Worm (Caenorhabditis elegans) whole organism, dauer: ENCODE results near the gene psme-3.

Experiments used
- unc-62 ChIP-seq: sonication (generic microtip); optimal IDR thresholded peaks from 2 replicates; lab custom pipeline; 2017; ENCODE audit warnings: missing biosample characterization, missing genetic modification reagents, missing genetic modification characterization

psme-3 gene

ce11 chrIII:11567837-11568236 lies at the start of gene psme-3:
psme-3 (plus strand) TSS chrIII:11568137.
- no peak for TF ChIP-seq unc-62 (GFP tag; lab: Kevin White, UChicago)

DNA sequence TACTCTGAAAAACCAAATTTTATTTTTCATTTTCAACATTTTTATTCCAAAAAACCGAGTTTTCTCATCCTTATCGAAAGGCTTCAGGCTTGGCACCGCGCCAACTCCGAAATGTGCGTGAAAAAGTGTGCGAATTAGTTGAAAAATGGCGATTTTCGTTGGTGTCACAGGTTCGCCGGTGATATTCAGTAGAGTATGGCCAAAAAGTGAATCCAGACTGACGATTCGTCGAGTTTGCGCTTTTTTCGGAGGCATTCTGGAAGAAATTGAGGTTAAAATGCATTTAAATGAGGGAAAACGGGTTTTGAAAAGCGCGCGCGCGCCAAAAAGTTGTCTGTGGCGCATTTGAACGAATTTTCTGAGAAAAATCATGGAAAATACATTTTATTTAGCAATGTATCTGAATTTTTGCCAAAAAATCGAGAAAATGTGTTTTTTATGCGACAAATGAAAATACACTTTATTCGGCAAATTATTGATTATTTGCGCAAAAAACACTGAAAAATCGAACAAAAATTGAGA lies 44.4 kb upstream of the psme-3 start, which contains the start of the genes Y66D12A.16 and such-1:
TSS of gene Y66D12A.16 (plus strand) at position 51 of the 522 bp plus-strand sequence.
TSS of gene such-1 (minus strand) at position 256 of the 522 bp plus-strand sequence.
- TF ChIP-seq unc-62 (GFP tag; lab: Kevin White, UChicago) = no peak

ce11 chrIII:11524073-11524472 lies 43.9 kb upstream of the psme-3 start:
- TF ChIP-seq unc-62 (GFP tag; lab: Kevin White, UChicago) = no peak

DNA sequence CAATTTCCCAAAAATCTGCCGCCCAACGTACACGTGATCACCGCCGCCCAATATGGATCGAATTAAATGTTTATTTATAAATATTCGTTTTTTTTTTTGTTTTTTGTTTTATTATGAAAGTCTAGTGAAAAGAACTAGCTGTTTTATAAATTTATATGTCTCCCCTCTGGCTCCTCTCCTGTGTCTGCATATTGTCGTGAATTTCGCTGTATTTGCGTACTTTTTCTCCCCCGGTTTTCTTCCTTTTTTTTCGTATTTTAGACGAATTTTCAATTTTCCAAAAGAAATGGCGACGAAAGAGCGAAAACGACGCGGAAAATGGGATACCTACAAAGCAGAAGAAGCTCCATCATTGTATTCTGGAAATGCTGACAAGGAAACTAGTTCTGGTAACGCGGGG lies 41.5 kb upstream of the psme-3 start, which contains the start of gene xpb-1:
TSS of gene xpb-1 (plus strand) at position 262 of the 400 bp plus-strand sequence.
- TF ChIP-seq unc-62 (GFP tag; lab: Kevin White, UChicago) = no peak

DNA sequence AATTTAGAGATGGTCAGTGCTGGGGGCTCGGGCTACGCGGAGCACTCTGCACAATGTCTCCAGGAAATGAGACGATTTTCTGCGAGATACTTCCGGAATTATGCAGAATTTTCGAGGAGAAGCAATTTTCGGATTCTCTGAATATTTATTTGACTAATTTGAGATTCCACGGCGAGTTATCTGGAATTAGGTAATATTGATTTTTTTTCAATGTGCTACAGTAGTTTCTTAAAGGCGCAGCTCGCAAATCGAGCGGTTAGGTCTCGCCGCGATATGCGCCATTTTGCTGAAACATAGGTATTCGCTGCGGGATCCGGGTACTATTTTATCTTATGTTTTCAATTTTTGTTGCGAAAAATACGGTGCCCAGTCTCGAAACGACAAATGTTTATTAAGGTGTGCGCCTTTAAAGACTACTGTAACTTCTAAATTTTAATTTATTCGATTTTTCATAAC lies 33.3 kb upstream of the psme-3 start, which contains the start of gene nrps-1:
TSS of gene nrps-1 (plus strand) at position 51 of the 456 bp plus-strand sequence.
- no peak for TF ChIP-seq unc-62 (GFP tag; lab: Kevin White, UChicago)

DNA sequence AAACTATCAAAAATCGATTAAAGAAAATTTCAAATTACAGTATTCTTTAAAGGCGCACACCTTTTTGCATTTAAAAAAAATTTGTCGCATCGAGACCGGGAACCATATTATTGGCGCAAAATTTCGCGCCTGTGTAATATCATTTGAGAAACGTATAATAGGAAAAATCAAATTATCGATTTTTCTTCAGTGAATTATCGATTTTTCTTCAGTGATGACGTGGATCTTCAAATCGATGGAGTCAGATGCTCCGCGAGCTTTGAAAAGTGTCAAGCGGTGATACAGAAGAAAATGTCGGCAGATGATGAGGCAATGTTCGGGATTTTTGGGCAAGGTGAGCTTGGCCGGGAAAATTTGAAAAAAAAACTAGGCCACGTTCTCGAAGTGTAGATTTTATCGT lies 32.5 kb upstream of the psme-3 start:
- no peak for TF ChIP-seq unc-62 (GFP tag; lab: Kevin White, UChicago)

- no peak for TF ChIP-seq unc-62 (GFP tag; lab: Kevin White, UChicago)
These were observed 23.0 kb upstream of the psme-3 start for ce11 chrIII:11544947-11545346.

- no peak for TF ChIP-seq unc-62 (GFP tag; lab: Kevin White, UChicago)
These were observed 19.9 kb upstream of the psme-3 start, which contains the start of gene Y66D12A.13 for ce11 chrIII:11548070-11548469. Y66D12A.13 (plus strand) TSS chrIII:11548370.

DNA sequence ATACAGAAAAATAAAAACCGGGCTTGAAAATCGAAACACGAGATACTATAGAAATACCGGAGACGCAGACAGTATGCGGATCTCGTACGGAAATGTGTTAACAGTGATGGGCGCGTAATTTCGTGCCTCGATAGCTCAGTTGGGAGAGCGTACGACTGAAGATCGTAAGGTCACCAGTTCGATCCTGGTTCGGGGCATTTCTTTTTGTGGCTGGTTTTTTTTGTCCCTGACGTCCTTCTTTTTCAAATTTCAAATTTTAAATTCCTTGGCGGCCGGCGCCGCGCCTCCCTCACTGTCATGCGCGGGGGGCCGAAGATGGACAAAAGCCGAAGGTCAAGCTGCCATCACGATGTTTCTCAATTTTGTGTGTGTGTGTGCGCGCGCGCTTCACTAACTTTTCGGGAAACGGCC lies 13.2 kb upstream of the psme-3 start:
- no peak for TF ChIP-seq unc-62 (GFP tag; lab: Kevin White, UChicago)

DNA sequence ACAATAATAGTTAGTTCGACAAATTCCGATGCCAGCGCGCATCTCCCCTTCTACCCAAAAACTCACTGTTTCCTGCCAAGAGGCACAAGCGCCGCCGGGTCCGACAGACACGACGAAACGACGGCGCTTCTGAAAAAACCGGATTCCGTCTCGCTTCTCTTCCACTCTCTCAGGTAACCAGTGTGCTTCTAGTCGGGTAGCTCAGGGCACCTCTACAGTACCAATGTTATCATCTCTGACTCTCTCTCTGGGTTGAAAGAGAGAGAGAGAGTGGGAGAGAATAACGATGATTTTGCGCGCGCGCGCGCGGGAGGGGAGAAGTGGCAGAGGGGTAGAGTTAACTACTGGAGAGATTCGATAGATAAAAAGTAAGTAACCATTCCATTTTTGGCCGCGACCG lies 11.1 kb upstream of the psme-3 start:
- TF ChIP-seq unc-62 (GFP tag; lab: Kevin White, UChicago) = no peak

DNA sequence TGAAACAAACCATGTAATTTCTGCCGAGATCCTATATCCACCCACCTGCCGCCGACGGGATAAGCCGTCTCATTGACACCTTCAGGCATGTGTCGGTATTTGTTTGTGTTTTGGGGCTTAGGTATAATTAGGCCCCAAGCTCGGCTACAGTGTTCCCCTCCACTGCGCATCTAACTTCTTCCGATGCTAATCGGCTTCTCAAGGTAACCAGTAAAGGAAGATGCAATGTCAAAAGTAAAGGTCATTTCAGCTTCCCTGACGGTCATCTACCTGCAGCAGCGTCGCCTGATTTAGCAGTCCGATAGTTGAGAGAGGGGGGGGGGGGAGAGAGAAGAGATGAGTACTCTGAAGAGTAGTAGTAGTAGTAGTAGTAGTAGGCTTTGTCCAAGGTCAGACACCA lies 9.7 kb upstream of the psme-3 start:
- no peak for TF ChIP-seq unc-62 (GFP tag; lab: Kevin White, UChicago)

DNA sequence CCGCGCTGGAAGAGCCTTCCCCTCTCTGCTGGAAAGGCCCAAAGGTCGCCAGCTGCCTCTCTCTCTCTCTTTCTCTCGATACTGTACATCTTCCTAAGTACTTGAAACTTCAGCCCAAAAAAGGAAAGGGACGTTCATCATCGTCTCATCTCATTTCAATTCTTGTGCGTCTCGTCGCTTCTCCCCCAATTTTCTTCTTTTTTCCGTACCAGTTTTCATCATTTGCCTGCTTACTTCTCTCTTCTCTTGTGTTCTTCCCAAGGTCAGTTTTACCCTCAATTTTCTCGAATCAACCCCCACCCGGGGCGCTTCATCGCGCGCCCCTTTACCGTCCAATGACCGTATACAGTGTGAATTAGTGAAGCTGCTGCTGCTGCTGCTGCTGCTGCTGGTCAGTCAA lies 8.3 kb upstream of the psme-3 start:
- no peak for TF ChIP-seq unc-62 (GFP tag; lab: Kevin White, UChicago)

ce11 chrIII:11560504-11561202 lies 7.3 kb upstream of the psme-3 start, which contains the start of gene ztf-29:
ztf-29 (plus strand) TSS chrIII:11561152.
- TF ChIP-seq unc-62 (GFP tag; lab: Kevin White, UChicago) = no peak

ce11 chrIII:11561597-11561996 lies 6.3 kb upstream of the psme-3 start:
- TF ChIP-seq unc-62 (GFP tag; lab: Kevin White, UChicago) = no peak

ce11 chrIII:11563417-11563949 lies 4.5 kb upstream of the psme-3 start, which contains the start of gene Y66D12A.11:
Y66D12A.11 (plus strand) TSS chrIII:11563467.
- no peak for TF ChIP-seq unc-62 (GFP tag; lab: Kevin White, UChicago)

- TF ChIP-seq unc-62 (GFP tag; lab: Kevin White, UChicago) = no peak
These were observed 2.3 kb upstream of the psme-3 start, which contains the start of gene Y66D12A.10 for ce11 chrIII:11565602-11566001. Y66D12A.10 (plus strand) TSS chrIII:11565874.
